Worm (Caenorhabditis elegans): ENCODE measurements around the gene Y47D3B.3.

ce11 chrIII:11360156-11360555 is 37.4 kb upstream of the Y47D3B.3 start, which contains the start of gene T28D6.4:
- TF ChIP-seq nhr-28 (tag; optimal IDR thresholded peaks at IDR 0.05): no peak
- TF ChIP-seq nhr-77 (tag; optimal IDR thresholded peaks at IDR 0.05): no peak
- TF ChIP-seq zag-1 (tag; optimal IDR thresholded peaks at IDR 0.05): no peak
